Fruit fly (Drosophila melanogaster): ENCODE measurements around the gene sick.

sick gene

DNA sequence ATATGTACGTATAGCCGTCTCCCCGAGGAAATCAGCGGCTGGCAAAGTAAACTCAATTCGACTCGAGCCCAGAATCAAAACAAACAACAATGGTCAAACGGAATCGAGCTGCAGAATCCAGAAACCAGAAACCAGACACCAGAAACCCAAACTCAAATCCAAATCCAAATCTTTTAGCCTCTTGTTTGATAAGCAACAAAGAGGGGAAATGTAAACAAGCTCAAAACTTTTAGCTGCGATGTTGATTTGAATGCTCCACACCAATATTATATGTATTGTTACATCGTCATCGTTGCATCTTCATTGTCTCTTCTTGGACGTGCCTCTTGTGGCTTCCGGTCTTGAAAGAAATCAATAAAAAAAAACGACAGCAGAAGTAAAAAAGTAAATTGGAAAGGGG, 153.4 kb downstream of the sick start:
- TF ChIP-seq CG15710 (tag; optimal IDR thresholded peaks at IDR 0.05) (no peak), Pif1A (GFP tag; optimal IDR thresholded peaks at IDR 0.05) (no peak), D1 (tag; optimal IDR thresholded peaks at IDR 0.05) (no peak), CG12605 (GFP tag; IDR thresholded peaks at IDR 0.05) (no peak), CG34367 (tag; optimal IDR thresholded peaks at IDR 0.05) (no peak), CG4496 (GFP tag; IDR thresholded peaks at IDR 0.05) (no peak), CG14655 (GFP tag; optimal IDR thresholded peaks at IDR 0.05) (no peak), fd96Ca (GFP tag; IDR thresholded peaks at IDR 0.05) (no peak), Pif1B (GFP tag; optimal IDR thresholded peaks at IDR 0.05) (no peak), CG10348 (GFP tag; IDR thresholded peaks at IDR 0.05) (no peak), Snoo (tag; optimal IDR thresholded peaks at IDR 0.05) (no peak)

DNA sequence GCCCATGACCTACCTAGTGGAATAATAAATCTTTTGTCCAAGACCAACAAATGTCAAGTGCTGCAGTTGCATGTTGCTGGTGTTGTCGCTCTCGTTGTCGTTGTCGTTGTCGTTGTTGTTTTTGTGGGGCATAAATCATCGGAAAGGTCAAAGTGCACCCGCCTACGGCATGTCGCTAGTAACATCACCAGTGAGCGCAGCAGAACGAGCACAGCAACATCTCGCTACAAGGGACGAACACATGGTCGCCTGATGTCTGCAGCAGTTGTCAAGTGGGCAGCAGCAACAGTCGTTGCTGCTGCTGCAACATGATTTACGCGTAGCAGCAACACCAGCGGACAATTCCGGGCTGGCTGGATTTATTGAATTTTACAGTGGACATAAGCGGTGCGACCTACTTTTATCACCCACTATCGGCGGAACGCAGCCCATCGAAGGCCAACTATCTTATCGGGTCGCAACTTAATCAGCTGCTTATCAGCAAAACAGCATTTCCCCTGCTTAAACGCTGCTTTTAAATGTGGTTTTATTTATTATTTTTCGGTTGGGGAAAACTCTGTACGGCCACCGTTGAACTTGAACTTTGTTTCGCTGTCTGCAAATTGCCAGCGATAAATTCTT, 155.5 kb downstream of the sick start:
- TF ChIP-seq CG34367 (tag; optimal IDR thresholded peaks at IDR 0.05) (no peak), CG8159 (tag; optimal IDR thresholded peaks at IDR 0.05) (no peak), Ets98B (GFP tag; IDR thresholded peaks at IDR 0.05) (no peak), CG17806 (tag; optimal IDR thresholded peaks at IDR 0.05) (no peak), Pif1B (GFP tag; optimal IDR thresholded peaks at IDR 0.05) (no peak), CG14655 (GFP tag; optimal IDR thresholded peaks at IDR 0.05) (no peak), CG32121 (GFP tag; IDR thresholded peaks at IDR 0.05) (no peak), rn (GFP tag; IDR thresholded peaks at IDR 0.05) (no peak), Pif1A (GFP tag; optimal IDR thresholded peaks at IDR 0.05) (no peak), CG9948 (tag; optimal IDR thresholded peaks at IDR 0.05) (no peak), EcR (GFP tag; optimal IDR thresholded peaks at IDR 0.05) (no peak)

DNA sequence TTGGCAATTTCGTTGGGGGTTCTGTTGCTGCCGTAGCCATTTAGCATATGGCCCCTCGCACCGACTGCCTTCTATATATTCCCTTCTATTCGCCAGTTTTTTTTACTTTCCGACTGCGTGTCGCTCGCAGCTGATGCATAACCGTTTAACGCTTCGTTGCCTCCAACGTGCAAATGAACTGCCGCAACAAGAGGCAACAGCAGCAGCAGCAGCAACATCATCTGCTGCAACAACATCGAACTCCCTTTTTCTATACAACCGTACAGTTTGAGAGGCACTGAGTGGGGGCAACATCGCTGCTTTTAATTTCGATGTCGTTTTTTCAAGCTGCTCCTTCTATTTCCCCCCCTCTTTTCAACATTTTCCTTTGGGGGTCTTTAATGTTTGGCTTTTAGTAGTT, 156.1 kb downstream of the sick start:
- TF ChIP-seq CG10348 (GFP tag; IDR thresholded peaks at IDR 0.05), result no peak
- no peak for TF ChIP-seq Pif1A (GFP tag; optimal IDR thresholded peaks at IDR 0.05)
- TF ChIP-seq Snoo (tag; optimal IDR thresholded peaks at IDR 0.05), result no peak
- TF ChIP-seq CG14655 (GFP tag; optimal IDR thresholded peaks at IDR 0.05), result no peak
- no peak for TF ChIP-seq gl (tag; optimal IDR thresholded peaks at IDR 0.05)
- TF ChIP-seq CG8159 (tag; optimal IDR thresholded peaks at IDR 0.05), result no peak
- TF ChIP-seq CG32121 (GFP tag; IDR thresholded peaks at IDR 0.05), result no peak
- TF ChIP-seq CG8301 (tag; optimal IDR thresholded peaks at IDR 0.05), result no peak
- no peak for TF ChIP-seq CG15710 (tag; optimal IDR thresholded peaks at IDR 0.05)
- TF ChIP-seq CG4496 (GFP tag; IDR thresholded peaks at IDR 0.05), result no peak
- TF ChIP-seq fd96Ca (GFP tag; IDR thresholded peaks at IDR 0.05), result no peak
- TF ChIP-seq Ets98B (GFP tag; IDR thresholded peaks at IDR 0.05), result no peak
- TF ChIP-seq CG9948 (tag; optimal IDR thresholded peaks at IDR 0.05), result no peak

DNA sequence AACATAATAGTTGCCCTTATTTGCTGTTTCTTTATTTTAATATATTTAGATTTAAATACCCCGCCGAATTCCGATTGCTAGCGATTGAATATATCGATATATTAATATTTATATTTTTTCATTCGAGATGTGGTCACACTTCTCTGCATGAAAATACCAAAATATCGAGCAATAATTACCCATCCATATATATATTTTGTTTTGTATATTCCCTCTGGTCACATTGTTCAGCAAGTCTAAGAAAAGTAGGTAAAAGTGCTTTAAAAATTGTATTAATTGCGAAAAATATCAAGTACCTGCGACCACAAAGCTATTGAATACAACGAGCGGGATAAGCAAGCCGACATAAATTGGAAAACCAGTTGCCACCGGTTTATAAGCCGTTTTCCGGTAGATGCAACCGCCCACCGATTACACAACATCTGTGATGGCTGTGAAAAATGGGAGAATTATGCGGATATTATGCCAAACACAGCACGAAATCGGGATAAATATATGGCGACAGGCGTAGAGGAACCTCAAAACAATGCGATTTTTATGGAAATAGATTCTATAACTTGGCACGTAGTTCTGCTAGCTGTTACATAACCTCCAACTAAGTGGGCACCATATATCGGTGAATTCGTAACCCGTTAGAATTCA, 162.5 kb downstream of the sick start, which contains the start of gene COX4:
Gene COX4 (plus strand): TSS at position 194 of the 642 bp plus-strand sequence.
- TF ChIP-seq Ets98B (GFP tag; IDR thresholded peaks at IDR 0.05), result no peak
- no peak for TF ChIP-seq CG13204 (GFP tag; optimal IDR thresholded peaks at IDR 0.05)

DNA sequence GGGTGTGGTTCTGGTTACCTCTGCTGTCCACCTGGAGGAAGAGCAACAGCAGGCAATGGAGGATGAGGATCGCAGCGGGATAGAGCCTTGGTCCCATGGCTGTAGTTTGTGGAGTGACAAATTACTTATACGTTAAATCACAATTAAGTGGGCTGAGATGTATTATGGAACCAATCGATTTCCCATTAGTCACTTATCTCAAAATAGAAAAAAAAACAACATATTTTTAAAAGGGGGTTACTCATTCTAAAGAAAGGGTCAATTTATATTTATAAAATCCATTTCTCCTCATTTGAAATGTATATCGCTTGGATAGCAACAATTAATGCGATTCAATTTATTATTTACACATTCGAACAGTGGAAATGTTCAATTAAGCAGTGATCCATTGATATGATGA, 164.8 kb downstream of the sick start, which contains the start of gene CG34051:
Gene CG34051 (minus strand): TSS at position 101 of the 400 bp plus-strand sequence.
- TF ChIP-seq CG10348 (GFP tag; IDR thresholded peaks at IDR 0.05) (no peak), CG14655 (GFP tag; optimal IDR thresholded peaks at IDR 0.05) (no peak), D1 (tag; optimal IDR thresholded peaks at IDR 0.05) (no peak), rn (GFP tag; IDR thresholded peaks at IDR 0.05) (no peak), EcR (GFP tag; optimal IDR thresholded peaks at IDR 0.05) (no peak), CG34367 (tag; optimal IDR thresholded peaks at IDR 0.05) (no peak), CG17806 (tag; optimal IDR thresholded peaks at IDR 0.05) (no peak), Pif1B (GFP tag; optimal IDR thresholded peaks at IDR 0.05) (no peak), CG8301 (tag; optimal IDR thresholded peaks at IDR 0.05) (no peak), CG9948 (tag; optimal IDR thresholded peaks at IDR 0.05) (no peak), CG8159 (tag; optimal IDR thresholded peaks at IDR 0.05) (no peak), Pif1A (GFP tag; optimal IDR thresholded peaks at IDR 0.05) (no peak), gl (tag; optimal IDR thresholded peaks at IDR 0.05) (no peak), CG15710 (tag; optimal IDR thresholded peaks at IDR 0.05) (no peak)

DNA sequence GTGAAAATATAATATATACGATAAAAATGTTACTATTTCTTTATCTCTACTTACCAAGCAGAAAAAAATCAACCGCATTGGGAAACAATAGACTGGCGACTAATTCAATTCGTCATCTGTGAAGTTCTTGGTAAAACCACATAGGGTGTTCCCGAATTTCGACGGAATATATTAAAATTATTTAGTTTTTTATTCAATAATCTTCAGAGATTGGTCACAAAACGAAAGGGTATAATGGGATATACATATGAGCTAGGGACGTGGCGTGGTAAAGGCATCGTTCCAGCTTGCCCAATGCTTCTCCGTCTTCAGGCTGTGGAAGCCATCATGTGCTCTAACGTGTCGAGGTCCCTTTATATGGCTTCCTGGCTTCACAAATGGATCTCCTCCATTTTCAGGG, 165.4 kb downstream of the sick start, which contains the start of gene CG42866:
Gene CG42866 (minus strand): TSS at position 101 of the 400 bp plus-strand sequence.
- TF ChIP-seq CG9948 (tag; optimal IDR thresholded peaks at IDR 0.05), result no peak
- no peak for TF ChIP-seq CG14655 (GFP tag; optimal IDR thresholded peaks at IDR 0.05)
- no peak for TF ChIP-seq Pif1A (GFP tag; optimal IDR thresholded peaks at IDR 0.05)
- no peak for TF ChIP-seq CG8159 (tag; optimal IDR thresholded peaks at IDR 0.05)
- TF ChIP-seq CG17806 (tag; optimal IDR thresholded peaks at IDR 0.05), result no peak
- TF ChIP-seq CG32121 (GFP tag; IDR thresholded peaks at IDR 0.05), result no peak
- TF ChIP-seq rn (GFP tag; IDR thresholded peaks at IDR 0.05), result no peak
- TF ChIP-seq CG12605 (GFP tag; IDR thresholded peaks at IDR 0.05), result no peak
- no peak for TF ChIP-seq gl (tag; optimal IDR thresholded peaks at IDR 0.05)
- no peak for TF ChIP-seq Pif1B (GFP tag; optimal IDR thresholded peaks at IDR 0.05)
- TF ChIP-seq Snoo (tag; optimal IDR thresholded peaks at IDR 0.05), result no peak
- TF ChIP-seq CG13204 (GFP tag; optimal IDR thresholded peaks at IDR 0.05), result no peak
- no peak for TF ChIP-seq CG15710 (tag; optimal IDR thresholded peaks at IDR 0.05)
- TF ChIP-seq fd96Ca (GFP tag; IDR thresholded peaks at IDR 0.05), result no peak
- TF ChIP-seq CG8301 (tag; optimal IDR thresholded peaks at IDR 0.05), result no peak
- no peak for TF ChIP-seq EcR (GFP tag; optimal IDR thresholded peaks at IDR 0.05)
- no peak for TF ChIP-seq CG34367 (tag; optimal IDR thresholded peaks at IDR 0.05)
- no peak for TF ChIP-seq CG4496 (GFP tag; IDR thresholded peaks at IDR 0.05)
- TF ChIP-seq CG10348 (GFP tag; IDR thresholded peaks at IDR 0.05), result no peak
- no peak for TF ChIP-seq D1 (tag; optimal IDR thresholded peaks at IDR 0.05)
